Worm (Caenorhabditis elegans) whole organism, L4/young adult: Measurements from ENCODE around the gene Y48A6B.14.

Experiments
- dao-5 ChIP-seq: sonication (generic microtip); optimal IDR thresholded peaks from 2 replicates; lab custom pipeline; 2016; ENCODE audit warnings: missing genotype, missing genetic modification characterization, moderate library complexity, missing compliant biosample characterization
- him-1 ChIP-seq: sonication (generic microtip); optimal IDR thresholded peaks from 2 replicates; lab custom pipeline; 2016; ENCODE audit warnings: missing genotype, missing genetic modification reagents, missing genetic modification characterization, missing compliant biosample characterization

ce11 chrIII:11002808-11003207 lies 28.6 kb upstream of the Y48A6B.14 start:
- TF ChIP-seq him-1 (no peak), dao-5 (tag; lab: Kevin White, UChicago) (no peak)
